Worm (Caenorhabditis elegans) whole organism, L3 larva: ENCODE data around the gene sra-38.

ENCODE experiments used
- ceh-82 ChIP-seq: fragments of 150-350 bp; optimal IDR thresholded peaks from 2 replicates; lab custom pipeline; 2014; ENCODE audit warnings: missing biosample characterization, missing genetic modification characterization
- lin-15B ChIP-seq: fragments of 150-350 bp; optimal IDR thresholded peaks from 2 replicates; lab custom pipeline; 2014; ENCODE audit warnings: missing biosample characterization, missing genetic modification characterization
- mdl-1 ChIP-seq: fragments of 150-350 bp; optimal IDR thresholded peaks from 2 replicates; lab custom pipeline; 2014; ENCODE audit warnings: missing biosample characterization, missing genetic modification characterization
- nfya-1 ChIP-seq: sonication (generic microtip); optimal IDR thresholded peaks from 2 replicates; lab custom pipeline; 2017; ENCODE audit warnings: missing genetic modification characterization, mild to moderate bottlenecking, missing compliant biosample characterization, antibody characterized with exemption, moderate library complexity; ENCODE audit not compliant: insufficient read depth
- nhr-12 ChIP-seq: fragments of 150-350 bp; optimal IDR thresholded peaks from 2 replicates; lab custom pipeline; 2014; ENCODE audit warnings: missing biosample characterization, missing genetic modification characterization
- nhr-25 ChIP-seq: sonication (generic microtip); optimal IDR thresholded peaks from 2 replicates; lab custom pipeline; 2017; ENCODE audit warnings: missing biosample characterization, missing genetic modification characterization
- skn-1 ChIP-seq: fragments of 150-350 bp; optimal IDR thresholded peaks from 2 replicates; lab custom pipeline; 2014; ENCODE audit warnings: missing biosample characterization, missing genetic modification characterization
- unc-39 ChIP-seq: sonication (generic microtip); optimal IDR thresholded peaks from 4 replicates; lab custom pipeline; 2017; ENCODE audit warnings: missing biosample characterization, missing genetic modification characterization
- zag-1 ChIP-seq: fragments of 150-350 bp; optimal IDR thresholded peaks from 2 replicates; lab custom pipeline; 2014; ENCODE audit warnings: missing biosample characterization, missing genetic modification characterization
- ztf-4 ChIP-seq: fragments of 150-350 bp; optimal IDR thresholded peaks from 2 replicates; lab custom pipeline; 2014; ENCODE audit warnings: missing biosample characterization, missing genetic modification characterization

ce11 chrX:13909850-13910249 is 9.9 kb upstream of the sra-38 start, which contains the start of gene Y26E6A.3:
- TF ChIP-seq unc-39: no peak
- no peak for TF ChIP-seq zag-1 (tag; lab: Kevin White, UChicago)
- no peak for TF ChIP-seq nfya-1 (tag; lab: Kevin White, UChicago)
- no peak for TF ChIP-seq nhr-25 (tag; lab: Kevin White, UChicago)
- no peak for TF ChIP-seq mdl-1 (tag; lab: Kevin White, UChicago)
- TF ChIP-seq lin-15B: no peak
- no peak for TF ChIP-seq ceh-82 (tag; lab: Kevin White, UChicago)
- TF ChIP-seq skn-1: no peak
- TF ChIP-seq ztf-4 (tag; lab: Kevin White, UChicago): no peak
- TF ChIP-seq nhr-12 (tag; lab: Kevin White, UChicago): no peak
